Fruit fly (Drosophila melanogaster): Measurements from ENCODE around the gene Zip71B.

Zip71B gene

DNA sequence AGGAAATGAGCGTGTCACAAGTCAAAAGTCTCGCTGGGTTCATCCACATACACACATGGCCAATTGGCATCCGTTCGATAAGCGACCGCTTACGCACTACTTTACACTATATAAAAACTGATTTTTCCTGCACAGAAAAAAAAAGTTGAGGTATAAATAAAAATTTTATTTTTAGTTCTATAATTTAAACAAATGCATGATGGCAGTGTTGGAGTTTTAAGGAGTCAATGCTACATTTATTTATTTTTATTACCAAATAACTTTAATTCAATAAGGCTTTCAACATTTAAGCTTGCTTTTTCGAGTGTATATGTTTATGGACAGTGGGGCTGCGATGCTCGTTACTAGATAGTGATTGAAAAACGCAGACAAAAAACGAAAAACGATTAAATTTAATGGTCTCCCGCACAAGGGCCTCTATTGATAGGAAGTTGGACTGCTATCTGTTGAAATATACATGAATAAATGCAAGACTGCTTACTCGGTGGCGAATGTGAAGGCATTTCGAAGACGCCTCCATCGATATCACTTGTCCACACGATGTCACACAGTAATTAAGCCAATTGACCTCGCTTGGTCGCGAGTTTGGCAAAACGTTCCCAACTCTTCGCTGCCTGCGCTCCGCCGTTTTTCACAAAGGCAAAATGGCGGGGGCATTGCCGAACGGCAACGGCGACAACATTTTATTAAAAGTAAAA, 19.7 kb downstream of the Zip71B start (continued):
- peak; percentile 75 for TF ChIP-seq Fer3 (tag; optimal IDR thresholded peaks at IDR 0.05)
- peak; percentile 62 for TF ChIP-seq org-1 (GFP tag; optimal IDR thresholded peaks at IDR 0.05)
- no peak for TF ChIP-seq Adf1 (GFP tag; IDR thresholded peaks at IDR 0.05)
- peak; percentile 72 for TF ChIP-seq CG15601 (tag; optimal IDR thresholded peaks at IDR 0.05)
- peak; percentile 66 for TF ChIP-seq ind (GFP tag; optimal IDR thresholded peaks at IDR 0.05)
- TF ChIP-seq eyg (GFP tag; optimal IDR thresholded peaks at IDR 0.05): no peak
- no peak for TF ChIP-seq sc (optimal IDR thresholded peaks at IDR 0.05)
- peak; percentile 20 for TF ChIP-seq sc (GFP tag; optimal IDR thresholded peaks at IDR 0.05)
- no peak for TF ChIP-seq CG17186 (GFP tag; optimal IDR thresholded peaks at IDR 0.05)
- peak; percentile 31 for TF ChIP-seq CG7987 (GFP tag; optimal IDR thresholded peaks at IDR 0.05)
- peak; percentile 78 for TF ChIP-seq CG10979 (tag; optimal IDR thresholded peaks at IDR 0.05)
- no peak for TF ChIP-seq knrl (GFP tag; IDR thresholded peaks at IDR 0.05; ENCODE audit: partially characterized antibody)
- peak; percentile 66 for TF ChIP-seq Six4 (GFP tag; optimal IDR thresholded peaks at IDR 0.05)
- TF ChIP-seq Mes4 (GFP tag; optimal IDR thresholded peaks at IDR 0.05): no peak
- peak; percentile 62 for TF ChIP-seq CG12299 (tag; optimal IDR thresholded peaks at IDR 0.05)
- no peak for TF ChIP-seq stwl (tag; optimal IDR thresholded peaks at IDR 0.05)
- TF ChIP-seq CG15269 (tag; optimal IDR thresholded peaks at IDR 0.05): peak; percentile 84
- no peak for TF ChIP-seq mld (GFP tag; IDR thresholded peaks at IDR 0.05; ENCODE audit: partially characterized antibody)
- no peak for TF ChIP-seq Atf3 (GFP tag; optimal IDR thresholded peaks at IDR 0.05)
- TF ChIP-seq her (GFP tag; optimal IDR thresholded peaks at IDR 0.05): no peak
- TF ChIP-seq cato (GFP tag; optimal IDR thresholded peaks at IDR 0.05; ENCODE audit: borderline replicate concordance): peak; percentile 20
- TF ChIP-seq wek (GFP tag; optimal IDR thresholded peaks at IDR 0.05): no peak
- TF ChIP-seq CG6791 (GFP tag; IDR thresholded peaks at IDR 0.05; ENCODE audit: partially characterized antibody): no peak
- peak; percentile 6 for TF ChIP-seq CG9609 (GFP tag; optimal IDR thresholded peaks at IDR 0.05)
- peak in 1 of 2 experiments; percentile 84 for TF ChIP-seq Hr51 (GFP tag; optimal IDR thresholded peaks at IDR 0.05)
- TF ChIP-seq CG14710 (tag; optimal IDR thresholded peaks at IDR 0.05): peak; percentile 80
- peak; percentile 62 for TF ChIP-seq CG1792 (GFP tag; optimal IDR thresholded peaks at IDR 0.05)
- peak; percentile 12 for TF ChIP-seq grn (GFP tag; optimal IDR thresholded peaks at IDR 0.05)
- TF ChIP-seq CG31388 (GFP tag; optimal IDR thresholded peaks at IDR 0.05): peak; percentile 74
- TF ChIP-seq dm (GFP tag; optimal IDR thresholded peaks at IDR 0.05): no peak
- peak; percentile 28 for TF ChIP-seq trh (GFP tag; optimal IDR thresholded peaks at IDR 0.05)
- TF ChIP-seq Blimp-1 (GFP tag; optimal IDR thresholded peaks at IDR 0.05): peak; percentile 85
- 0 out of 2 replicates have a peak, but pooled peaks have one; percentile 33 for TF ChIP-seq CG11085 (GFP tag; IDR thresholded peaks at IDR 0.05)
- TF ChIP-seq gcm2 (GFP tag; optimal IDR thresholded peaks at IDR 0.05): no peak
- TF ChIP-seq Antp (GFP tag; optimal IDR thresholded peaks at IDR 0.05): no peak
- TF ChIP-seq PHDP (tag; optimal IDR thresholded peaks at IDR 0.05): peak; percentile 82
- TF ChIP-seq tio (GFP tag; optimal IDR thresholded peaks at IDR 0.05): peak; percentile 48
- TF ChIP-seq CG6689 (GFP tag; IDR thresholded peaks at IDR 0.05): peak; percentile 78
- peak; percentile 28; the same call in 1 of the 2 replicates for TF ChIP-seq CG9215 (GFP tag; IDR thresholded peaks at IDR 0.05)
- no peak for TF ChIP-seq crol (GFP tag; IDR thresholded peaks at IDR 0.05)
- peak; percentile 16; the same call in 1 of the 2 replicates for TF ChIP-seq CG17612 (GFP tag; IDR thresholded peaks at IDR 0.05)
- 0 out of 3 replicates have a peak, but pooled peaks have one; percentile 18 for TF ChIP-seq Dbx (GFP tag; IDR thresholded peaks at IDR 0.05)
- no peak for TF ChIP-seq Dref (GFP tag; IDR thresholded peaks at IDR 0.05)
- peak; percentile 49 for TF ChIP-seq CG6254 (GFP tag; optimal IDR thresholded peaks at IDR 0.05)
- no peak for TF ChIP-seq cad (GFP tag; optimal IDR thresholded peaks at IDR 0.05)
- peak; percentile 92 for TF ChIP-seq unpg (GFP tag; optimal IDR thresholded peaks at IDR 0.05)
- TF ChIP-seq CG7271 (tag; optimal IDR thresholded peaks at IDR 0.05): peak; percentile 16
- TF ChIP-seq sisA (GFP tag; IDR thresholded peaks at IDR 0.05): peak; percentile 80
- TF ChIP-seq HLH54F (GFP tag; optimal IDR thresholded peaks at IDR 0.05): no peak
- TF ChIP-seq dati (GFP tag; IDR thresholded peaks at IDR 0.05): no peak
